Worm (Caenorhabditis elegans): ENCODE data around the gene lin-23.

ce11 chrII:6351887-6352286, 19.2 kb upstream of the lin-23 start, which contains the start of gene C32D5.10:
- no peak for TF ChIP-seq ama-1 (optimal IDR thresholded peaks at IDR 0.05)
- TF ChIP-seq fkh-10 (GFP tag; optimal IDR thresholded peaks at IDR 0.05) = no peak
- TF ChIP-seq tbx-2 (tag; optimal IDR thresholded peaks at IDR 0.05) = no peak
- no peak for TF ChIP-seq pax-1 (tag; optimal IDR thresholded peaks at IDR 0.05)
- no peak for TF ChIP-seq elt-4 (tag; optimal IDR thresholded peaks at IDR 0.05)
- TF ChIP-seq pqm-1 (tag; optimal IDR thresholded peaks at IDR 0.05) = no peak
- TF ChIP-seq pha-4 (tag; optimal IDR thresholded peaks at IDR 0.05) = no peak
- TF ChIP-seq elt-2 (tag; optimal IDR thresholded peaks at IDR 0.05) = no peak
- no peak for TF ChIP-seq eyg-1 (tag; optimal IDR thresholded peaks at IDR 0.05)
- no peak for TF ChIP-seq nhr-11 (tag; optimal IDR thresholded peaks at IDR 0.05)
- no peak for TF ChIP-seq madf-2 (tag; optimal IDR thresholded peaks at IDR 0.05)

Measured in whole organism, late embryonic.